Worm (Caenorhabditis elegans) whole organism, early embryonic: ENCODE measurements around the gene rpb-8.

Experiments used
- F13C5.2 ChIP-seq: sonication (generic microtip); optimal IDR thresholded peaks from 2 replicates; lab custom pipeline; 2017; ENCODE audit warnings: mild to moderate bottlenecking, missing genetic modification characterization, inconsistent platforms, missing compliant biosample characterization
- ama-1 ChIP-seq: fragments of 150-350 bp; optimal IDR thresholded peaks from 2 replicates; lab custom pipeline; 2014
- ceh-36 ChIP-seq: sonication (generic microtip); optimal IDR thresholded peaks from 2 replicates; lab custom pipeline; 2016; ENCODE audit warnings: missing genetic modification characterization, inconsistent platforms, missing compliant biosample characterization
- ets-7 ChIP-seq: sonication (generic microtip); optimal IDR thresholded peaks from 2 replicates; lab custom pipeline; 2016; ENCODE audit warnings: missing genotype, missing genetic modification characterization, missing compliant biosample characterization
- flt-1 ChIP-seq: fragments of 200-800 bp; sonication (Bioruptor generic); IDR thresholded peaks from 2 replicates; pipeline ENCODE4 v1.3.6; 2022; ENCODE audit warnings: missing genetic modification characterization, missing compliant biosample characterization
- hmbx-1 ChIP-seq: sonication (generic microtip); optimal IDR thresholded peaks from 2 replicates; lab custom pipeline; 2016; ENCODE audit warnings: mild to moderate bottlenecking, missing genetic modification characterization, missing compliant biosample characterization
- hnd-1 ChIP-seq: sonication (generic microtip); optimal IDR thresholded peaks from 2 replicates; lab custom pipeline; 2016; ENCODE audit warnings: missing genetic modification characterization, missing compliant biosample characterization
- scrt-1 ChIP-seq: fragments of 200-800 bp; sonication (Bioruptor generic); IDR thresholded peaks from 2 replicates; pipeline ENCODE4 v1.3.6; 2022; ENCODE audit warnings: missing genetic modification characterization, missing compliant biosample characterization
- sea-1 ChIP-seq: fragments of 200-800 bp; sonication (Bioruptor generic); conservative IDR thresholded peaks from 2 replicates; pipeline ENCODE4 v1.3.6; 2022; ENCODE audit warnings: missing genetic modification characterization, missing compliant biosample characterization
- tbx-11 ChIP-seq: fragments of 200-800 bp; sonication (Bioruptor generic); IDR thresholded peaks from 2 replicates; pipeline ENCODE4 v1.3.6; 2022; ENCODE audit warnings: missing genetic modification characterization, missing compliant biosample characterization
- tbx-37 ChIP-seq: fragments of 200-800 bp; sonication (Bioruptor generic); conservative IDR thresholded peaks from 2 replicates; pipeline ENCODE4 v1.3.6; 2022; ENCODE audit warnings: missing genetic modification reagents, missing genetic modification characterization, missing compliant biosample characterization
- tra-4 ChIP-seq: sonication (generic microtip); optimal IDR thresholded peaks from 2 replicates; lab custom pipeline; 2017; ENCODE audit warnings: missing genetic modification characterization, missing compliant biosample characterization

DNA sequence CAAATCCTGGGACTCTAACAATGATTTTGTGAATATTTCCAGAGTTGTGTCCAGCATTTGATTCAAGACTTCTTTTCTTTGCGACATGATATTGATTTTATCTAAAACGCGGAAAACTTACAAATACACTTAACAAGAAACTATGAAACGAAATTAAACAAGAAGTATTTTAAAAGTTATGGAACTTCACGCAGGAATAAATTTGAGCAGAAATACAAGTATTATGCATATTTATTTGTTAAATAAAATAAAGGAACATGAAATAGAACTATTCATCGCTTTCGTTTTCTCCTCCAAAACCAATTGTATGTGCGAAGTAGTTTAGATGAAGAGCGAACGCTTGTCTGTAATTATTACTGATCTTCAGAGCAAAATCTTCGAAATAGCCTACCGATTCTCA is 14.0 kb downstream of the rpb-8 start, which contains the start of gene kbp-2:
- TF ChIP-seq F13C5.2 (tag; lab: Kevin White, UChicago) (no peak), flt-1 (no peak), ets-7 (tag; lab: Kevin White, UChicago) (no peak), tbx-37 (GFP tag; lab: Robert Waterston, UW) (no peak), sea-1 (GFP tag; lab: Robert Waterston, UW) (no peak), tra-4 (tag; lab: Kevin White, UChicago) (no peak), ceh-36 (tag; lab: Kevin White, UChicago) (no peak), scrt-1 (GFP tag; lab: Robert Waterston, UW) (no peak), tbx-11 (GFP tag; lab: Robert Waterston, UW) (no peak), ama-1 (lab: Kevin White, UChicago) (no peak), hmbx-1 (tag; lab: Kevin White, UChicago) (no peak), hnd-1 (tag; lab: Kevin White, UChicago) (no peak)
